Worm (Caenorhabditis elegans): ENCODE data around the gene plx-1.

Gene plx-1

DNA sequence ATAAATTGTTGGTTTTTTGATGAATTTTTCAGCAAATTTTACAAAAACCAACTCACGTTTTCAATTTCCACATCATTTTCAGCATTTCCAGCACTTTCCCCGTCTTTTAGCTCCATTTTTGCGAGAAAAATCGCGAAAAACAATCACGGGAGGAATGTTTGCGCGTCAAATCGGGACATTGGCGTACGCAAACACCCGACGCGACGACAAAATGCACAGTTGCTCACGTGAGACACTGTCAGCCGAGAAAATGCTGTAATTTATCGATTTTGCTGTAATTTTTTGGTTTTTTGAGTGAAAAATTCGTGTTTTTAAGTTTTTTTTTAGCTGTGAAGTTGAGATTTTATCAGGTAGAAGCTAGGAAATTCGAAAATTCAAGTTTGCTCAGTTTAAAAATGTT is 50.2 kb downstream of the plx-1 start, which contains the start of gene Y55F3AM.9 (continued):
- TF ChIP-seq hlh-30 (tag; optimal IDR thresholded peaks at IDR 0.05; ENCODE audit: insufficient read depth) (peak; percentile 96), hlh-11 (tag; optimal IDR thresholded peaks at IDR 0.05) (peak; percentile 30), mdl-1 (tag; optimal IDR thresholded peaks at IDR 0.05) (peak in 1 of 2 experiments; percentile 59), rbr-2 (tag; optimal IDR thresholded peaks at IDR 0.05) (peak; percentile 30), hif-1 (tag; optimal IDR thresholded peaks at IDR 0.05) (peak in 1 of 2 experiments; percentile 55)

DNA sequence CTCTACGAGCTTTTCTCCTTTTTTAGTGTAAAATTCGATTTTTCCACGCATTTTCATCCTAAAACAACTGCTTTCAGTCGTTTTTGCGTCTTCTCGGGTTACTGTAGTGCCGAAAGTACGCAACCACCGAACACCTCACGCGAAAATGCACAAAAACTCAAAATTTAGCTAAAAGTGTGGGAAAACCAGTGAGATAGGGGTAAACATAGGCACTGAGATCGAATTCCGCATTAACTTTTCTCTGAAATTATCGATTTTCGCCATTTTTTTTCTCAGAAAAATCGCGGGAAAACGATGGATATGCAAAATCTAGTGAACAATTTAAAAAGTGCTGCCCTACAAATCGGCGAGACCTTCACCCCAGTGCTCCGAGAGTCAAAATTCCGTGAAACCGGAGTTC is 50.9 kb downstream of the plx-1 start, which contains the start of gene atg-3:
Gene atg-3 (plus strand): TSS at position 301 of the 400 bp plus-strand sequence.
- TF ChIP-seq lim-7 (GFP tag; IDR thresholded peaks at IDR 0.05), result no peak
- no peak for TF ChIP-seq Y5F2A.4 (GFP tag; optimal IDR thresholded peaks at IDR 0.05)
- TF ChIP-seq T26A8.4 (GFP tag; IDR thresholded peaks at IDR 0.05), result no peak
- peak; percentile 6 for TF ChIP-seq aha-1 (tag)
- no peak for TF ChIP-seq skn-1 (tag; optimal IDR thresholded peaks at IDR 0.05)
- no peak for TF ChIP-seq lin-1 (GFP tag; IDR thresholded peaks at IDR 0.05)
- no peak for TF ChIP-seq Y48G9A.11 (GFP tag; IDR thresholded peaks at IDR 0.05)
- no peak for TF ChIP-seq mdt-29 (GFP tag; IDR thresholded peaks at IDR 0.05)

DNA sequence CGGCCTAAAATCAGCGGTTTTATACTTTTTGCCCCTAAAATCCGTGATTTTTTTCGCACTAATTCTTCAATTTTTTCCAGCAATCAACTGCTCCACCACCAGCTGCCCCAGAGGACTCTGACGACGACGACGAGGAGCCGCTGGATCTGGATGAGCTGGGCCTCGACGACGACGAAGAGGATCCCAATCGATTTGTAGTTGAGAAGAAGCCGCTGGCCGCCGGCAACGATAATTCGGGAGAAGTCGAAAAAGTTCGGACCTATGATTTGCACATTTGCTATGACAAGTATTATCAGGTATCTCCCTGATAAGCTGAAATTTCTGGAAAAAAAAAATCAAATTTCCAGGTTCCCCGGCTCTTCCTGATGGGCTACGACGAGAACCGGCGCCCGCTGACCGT is 52.5 kb downstream of the plx-1 start:
- TF ChIP-seq set-16 (GFP tag; IDR thresholded peaks at IDR 0.05), result peak; percentile 59
- no peak for TF ChIP-seq ztf-7 (tag; optimal IDR thresholded peaks at IDR 0.05)
- TF ChIP-seq D1046.2 (GFP tag; IDR thresholded peaks at IDR 0.05), result no peak
- TF ChIP-seq spr-1 (tag; optimal IDR thresholded peaks at IDR 0.05), result no peak
- TF ChIP-seq saeg-2 (GFP tag; IDR thresholded peaks at IDR 0.05), result no peak
- no peak for TF ChIP-seq hmg-1.1 (GFP tag; IDR thresholded peaks at IDR 0.05)
- TF ChIP-seq fos-1 (tag; optimal IDR thresholded peaks at IDR 0.05), result no peak
- TF ChIP-seq mdt-29 (GFP tag; IDR thresholded peaks at IDR 0.05), result no peak
- TF ChIP-seq nhr-25 (tag; optimal IDR thresholded peaks at IDR 0.05; ENCODE audit: borderline replicate concordance, insufficient read depth), result no peak
- peak; percentile 62 for TF ChIP-seq aha-1 (tag)

DNA sequence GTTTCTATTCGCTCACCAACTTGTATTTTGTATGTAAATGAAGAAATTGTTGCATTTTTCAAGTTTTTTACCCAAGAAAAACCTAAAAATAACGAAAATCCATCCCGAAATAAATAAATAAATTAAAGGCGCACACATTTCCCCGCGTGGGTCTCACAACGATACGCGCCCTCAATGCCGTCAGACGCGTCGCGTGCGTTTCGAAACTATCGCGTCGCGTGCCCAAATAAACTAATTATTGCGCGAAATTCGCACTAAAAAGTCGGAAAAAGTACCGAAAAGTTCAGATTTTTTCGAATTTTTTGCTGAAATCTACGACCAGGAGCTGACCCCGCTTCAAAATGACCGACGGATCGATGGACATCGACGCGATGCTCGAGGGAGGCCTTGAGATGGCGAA is 53.1 kb downstream of the plx-1 start, which contains the start of gene rbm-39:
Gene rbm-39 (plus strand): TSS at position 178 of the 400 bp plus-strand sequence.
- TF ChIP-seq unc-39 (tag; optimal IDR thresholded peaks at IDR 0.05) (no peak), mep-1 (tag; optimal IDR thresholded peaks at IDR 0.05) (peak; percentile 90), rbr-2 (tag; optimal IDR thresholded peaks at IDR 0.05) (peak; percentile 75), nhr-10 (tag; optimal IDR thresholded peaks at IDR 0.05) (no peak), hlh-11 (tag; optimal IDR thresholded peaks at IDR 0.05) (peak; percentile 77), nhr-77 (tag; optimal IDR thresholded peaks at IDR 0.05) (peak; percentile 48), F37D6.2 (tag; optimal IDR thresholded peaks at IDR 0.05) (peak; percentile 57), lin-29 (GFP tag; IDR thresholded peaks at IDR 0.05) (no peak), ceh-62 (tag; optimal IDR thresholded peaks at IDR 0.05) (no peak), gei-8 (GFP tag; optimal IDR thresholded peaks at IDR 0.05) (no peak), lir-3 (tag; optimal IDR thresholded peaks at IDR 0.05) (no peak), dmd-6 (GFP tag; IDR thresholded peaks at IDR 0.05) (peak; percentile 42), pha-4 (GFP tag; IDR thresholded peaks at IDR 0.05) (peak; percentile 17; the same call in 1 of the 2 replicates), pha-4 (tag; optimal IDR thresholded peaks at IDR 0.05) (no peak), dmd-9 (GFP tag; IDR thresholded peaks at IDR 0.05) (no peak), Y48G9A.11 (GFP tag; IDR thresholded peaks at IDR 0.05) (no peak), nhr-25 (tag; optimal IDR thresholded peaks at IDR 0.05; ENCODE audit: borderline replicate concordance, insufficient read depth) (peak; percentile 43), dve-1 (tag; optimal IDR thresholded peaks at IDR 0.05; ENCODE audit: insufficient read depth) (peak; percentile 37), mxl-3 (GFP tag; optimal IDR thresholded peaks at IDR 0.05) (peak; percentile 29), sdz-12 (GFP tag; optimal IDR thresholded peaks at IDR 0.05) (no peak), vab-7 (GFP tag; IDR thresholded peaks at IDR 0.05) (no peak), lim-7 (GFP tag; IDR thresholded peaks at IDR 0.05) (no peak), unc-130 (GFP tag; optimal IDR thresholded peaks at IDR 0.05) (peak; percentile 76), lin-13 (GFP tag; optimal IDR thresholded peaks at IDR 0.05) (peak; percentile 81), dpl-1 (GFP tag; optimal IDR thresholded peaks at IDR 0.05) (peak; percentile 81), tra-1 (GFP tag; IDR thresholded peaks at IDR 0.05) (0 out of 2 replicates have a peak, but pooled peaks have one; percentile 41), T20F7.1 (GFP tag; optimal IDR thresholded peaks at IDR 0.05) (no peak), madf-9 (GFP tag; conservative IDR thresholded peaks at IDR 0.05) (no peak), ces-1 (GFP tag; optimal IDR thresholded peaks at IDR 0.05) (no peak), mdl-1 (tag; optimal IDR thresholded peaks at IDR 0.05) (peak in 1 of 2 experiments; percentile 76)

All from whole organism, L4 larva.